Worm (Caenorhabditis elegans) whole organism, young adult: ENCODE data around the gene F45E1.2.

Source experiments
- Y53F4B.3 ChIP-seq: fragments of 200-800 bp; sonication (Bioruptor generic); IDR thresholded peaks from 2 replicates; pipeline ENCODE4 v1.3.6; 2022; ENCODE audit warnings: missing genetic modification reagents, missing genetic modification characterization, missing compliant biosample characterization
- Y53G8AR.9 ChIP-seq: fragments of 200-800 bp; sonication (Bioruptor generic); conservative IDR thresholded peaks from 2 replicates; pipeline ENCODE4 v1.3.6; 2022; ENCODE audit warnings: missing genetic modification reagents, missing genetic modification characterization, missing compliant biosample characterization
- repo-1 ChIP-seq: sonication (generic microtip); optimal IDR thresholded peaks from 2 replicates; lab custom pipeline; 2017; ENCODE audit warnings: mild to moderate bottlenecking, missing genetic modification characterization, missing compliant biosample characterization
- snpc-1.3 ChIP-seq: sonication (generic microtip); optimal IDR thresholded peaks from 2 replicates; lab custom pipeline; 2017; ENCODE audit warnings: missing genetic modification characterization, mild to moderate bottlenecking, missing compliant biosample characterization, antibody characterized with exemption, moderate library complexity, missing genotype, missing genetic modification reagents; ENCODE audit not compliant: insufficient read depth
- somi-1 ChIP-seq: fragments of 200-800 bp; sonication (Bioruptor generic); optimal IDR thresholded peaks from 2 replicates; lab custom pipeline; 2018; ENCODE audit warnings: mild to moderate bottlenecking, missing genetic modification characterization, missing compliant biosample characterization

DNA sequence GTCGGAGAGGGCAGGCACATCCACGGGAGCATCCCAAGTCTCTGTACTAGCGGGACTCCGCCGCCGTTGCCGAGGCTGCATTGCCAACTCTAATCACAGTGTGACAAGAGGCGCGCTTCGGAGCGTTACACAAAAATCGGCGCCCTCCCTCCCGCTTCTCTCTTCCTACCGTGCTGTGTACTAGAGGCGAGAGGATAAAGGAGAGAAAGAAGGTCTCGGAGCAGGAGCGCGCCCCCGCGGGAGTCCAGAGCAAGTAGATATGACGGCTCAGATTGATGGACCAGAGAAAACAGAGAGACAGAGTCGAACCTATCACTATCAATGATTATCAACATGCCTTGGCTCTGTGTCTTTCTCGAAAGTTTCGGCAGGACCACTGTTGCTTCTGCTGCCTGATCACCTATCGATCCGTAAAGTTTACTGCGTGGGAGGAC is 49.5 kb downstream of the F45E1.2 start:
- TF ChIP-seq somi-1: no peak
- TF ChIP-seq repo-1: no peak
- TF ChIP-seq Y53F4B.3: no peak
- no peak for TF ChIP-seq Y53G8AR.9
- no peak for TF ChIP-seq snpc-1.3
